Fruit fly (Drosophila melanogaster) whole organism, embryonic: ENCODE measurements around the gene CG7248.

Source experiments
- Atf6 ChIP-seq: fragments of 200-800 bp; sonication (Bioruptor generic); IDR thresholded peaks from 2 replicates; pipeline ENCODE4 v1.3.6; 2022; ENCODE audit warnings: missing biosample characterization, missing genetic modification characterization
- Bdp1 ChIP-seq: fragments of 200-800 bp; sonication (Bioruptor generic); optimal IDR thresholded peaks from 3 replicates; lab custom pipeline; 2016; ENCODE audit warnings: missing biosample characterization, missing genetic modification characterization
- Bgb ChIP-seq: fragments of 200-800 bp; sonication (Bioruptor generic); IDR thresholded peaks from 2 replicates; pipeline ENCODE4 v1.3.6; 2022; ENCODE audit warnings: missing biosample characterization, missing genetic modification characterization; ENCODE audit not compliant: partially characterized antibody
- CG10321 ChIP-seq: fragments of 200-800 bp; sonication (Bioruptor generic); IDR thresholded peaks from 2 replicates; pipeline ENCODE4 v1.3.6; 2022; ENCODE audit warnings: missing biosample characterization, missing genetic modification characterization
- CG10543 ChIP-seq: fragments of 200-800 bp; sonication (Bioruptor generic); optimal IDR thresholded peaks from 3 replicates; lab custom pipeline; 2017; ENCODE audit warnings: missing biosample characterization, mild to moderate bottlenecking, missing genetic modification characterization, moderate library complexity
- CG10979 ChIP-seq: fragments of 200-800 bp; sonication (Bioruptor generic); optimal IDR thresholded peaks from 2 replicates; lab custom pipeline; 2018; ENCODE audit warnings: missing biosample characterization, mild to moderate bottlenecking, missing genetic modification characterization, moderate library complexity
- CG12299 ChIP-seq: fragments of 200-800 bp; sonication (Bioruptor generic); optimal IDR thresholded peaks from 2 replicates; lab custom pipeline; 2018; ENCODE audit warnings: missing biosample characterization, mild to moderate bottlenecking, missing genetic modification characterization
- CG12659 ChIP-seq: fragments of 200-800 bp; sonication (Bioruptor generic); optimal IDR thresholded peaks from 3 replicates; lab custom pipeline; 2017; ENCODE audit warnings: mild to moderate bottlenecking, missing biosample characterization, missing genetic modification reagents, missing genetic modification characterization
- CG13287 ChIP-seq: fragments of 200-800 bp; sonication (Bioruptor generic); IDR thresholded peaks from 2 replicates; pipeline ENCODE4 v1.3.6; 2022; ENCODE audit warnings: missing biosample characterization, missing genetic modification characterization; ENCODE audit not compliant: partially characterized antibody
- CG13624 ChIP-seq: fragments of 200-800 bp; sonication (Bioruptor generic); optimal IDR thresholded peaks from 2 replicates; lab custom pipeline; 2016; ENCODE audit warnings: missing biosample characterization, missing genetic modification characterization
- CG15696 ChIP-seq: fragments of 200-800 bp; sonication (Bioruptor generic); optimal IDR thresholded peaks from 2 replicates; lab custom pipeline; 2019; ENCODE audit warnings: missing biosample characterization, mild to moderate bottlenecking, missing genetic modification characterization, moderate library complexity
- CG1602 ChIP-seq: fragments of 200-800 bp; sonication (Bioruptor generic); optimal IDR thresholded peaks from 3 replicates; lab custom pipeline; 2016; ENCODE audit warnings: missing biosample characterization, missing genetic modification characterization
- CG1647 ChIP-seq: fragments of 200-800 bp; sonication (Bioruptor generic); optimal IDR thresholded peaks from 3 replicates; lab custom pipeline; 2016; ENCODE audit warnings: missing biosample characterization, missing genetic modification characterization
- CG17361 ChIP-seq: fragments of 200-800 bp; sonication (Bioruptor generic); IDR thresholded peaks from 3 replicates; pipeline ENCODE4 v1.3.6; 2022; ENCODE audit warnings: missing biosample characterization, missing genetic modification characterization
- CG17568 ChIP-seq: fragments of 200-800 bp; sonication (Bioruptor generic); optimal IDR thresholded peaks from 2 replicates; lab custom pipeline; 2018; ENCODE audit warnings: missing biosample characterization, mild to moderate bottlenecking, missing genetic modification characterization, moderate library complexity
- CG18619 ChIP-seq: fragments of 200-800 bp; sonication (Bioruptor generic); optimal IDR thresholded peaks from 3 replicates; lab custom pipeline; 2017; ENCODE audit warnings: missing biosample characterization, mild to moderate bottlenecking, missing genetic modification characterization
- CG2678 ChIP-seq: fragments of 200-800 bp; sonication (Bioruptor generic); optimal IDR thresholded peaks from 3 replicates; lab custom pipeline; 2019; ENCODE audit warnings: missing biosample characterization, mild to moderate bottlenecking, missing genetic modification characterization, moderate library complexity
- CG4282 ChIP-seq: fragments of 200-800 bp; sonication (Bioruptor generic); optimal IDR thresholded peaks from 2 replicates; lab custom pipeline; 2016; ENCODE audit warnings: missing biosample characterization, missing genetic modification characterization
- CG4424 ChIP-seq: fragments of 200-800 bp; sonication (Bioruptor generic); optimal IDR thresholded peaks from 3 replicates; lab custom pipeline; 2016; ENCODE audit warnings: missing biosample characterization, missing genetic modification characterization
- CG4854 ChIP-seq: fragments of 200-800 bp; sonication (Bioruptor generic); optimal IDR thresholded peaks from 2 replicates; lab custom pipeline; 2016; ENCODE audit warnings: missing biosample characterization, missing genetic modification characterization, inconsistent platforms
- CG6175 ChIP-seq: fragments of 200-800 bp; sonication (Bioruptor generic); IDR thresholded peaks from 3 replicates; pipeline ENCODE4 v1.3.6; 2022; ENCODE audit warnings: missing biosample characterization, missing genetic modification characterization
- CG7357 ChIP-seq: fragments of 200-800 bp; sonication (Bioruptor generic); IDR thresholded peaks from 3 replicates; pipeline ENCODE4 v1.3.6; 2022; ENCODE audit warnings: missing biosample characterization, missing genetic modification characterization
- CG8478 ChIP-seq: fragments of >200 bp; optimal IDR thresholded peaks from 2 replicates; lab custom pipeline; 2018
- Hey ChIP-seq: fragments of 200-800 bp; sonication (Bioruptor generic); optimal IDR thresholded peaks from 3 replicates; lab custom pipeline; 2018; ENCODE audit warnings: missing biosample characterization, mild to moderate bottlenecking, missing genetic modification characterization
- Hsf ChIP-seq: fragments of 200-800 bp; sonication (Bioruptor generic); optimal IDR thresholded peaks from 3 replicates; lab custom pipeline; 2016; ENCODE audit warnings: missing biosample characterization, missing genetic modification characterization
- MBD-R2 ChIP-seq: fragments of 200-800 bp; sonication (Bioruptor generic); IDR thresholded peaks from 2 replicates; pipeline ENCODE4 v1.3.6; 2022; ENCODE audit warnings: missing biosample characterization, missing genetic modification characterization
- Oli ChIP-seq: fragments of 200-800 bp; sonication (Bioruptor generic); optimal IDR thresholded peaks from 2 replicates; lab custom pipeline; 2018; ENCODE audit warnings: missing biosample characterization, mild to moderate bottlenecking, missing genetic modification characterization, moderate library complexity
- Poxn ChIP-seq: fragments of 200-800 bp; sonication (Bioruptor generic); IDR thresholded peaks from 2 replicates; pipeline ENCODE4 v1.3.6; 2022; ENCODE audit warnings: missing biosample characterization, missing genetic modification characterization
- Sry-β ChIP-seq: fragments of 200-800 bp; sonication (Bioruptor generic); optimal IDR thresholded peaks from 2 replicates; lab custom pipeline; 2018; ENCODE audit warnings: missing biosample characterization, mild to moderate bottlenecking, missing genetic modification characterization, moderate library complexity
- Stat92E ChIP-seq, 3 experiments: fragments of >200 bp in 2 of 3; fragments of 200-800 bp in 1 of 3; sonication (Bioruptor generic) in 1 of 3; optimal IDR thresholded peaks; 2 replicates each; lab custom pipeline; 2017 to 2019; ENCODE audit warnings: missing biosample characterization in 3 of 3, missing genetic modification characterization in 3 of 3, mild to moderate bottlenecking in 1 of 3, moderate library complexity in 1 of 3
- ab ChIP-seq: fragments of 200-800 bp; sonication (Bioruptor generic); optimal IDR thresholded peaks from 2 replicates; lab custom pipeline; 2016; ENCODE audit warnings: missing biosample characterization, missing genetic modification characterization
- az2 ChIP-seq: fragments of 200-800 bp; sonication (Bioruptor generic); optimal IDR thresholded peaks from 3 replicates; lab custom pipeline; 2016; ENCODE audit warnings: missing biosample characterization, missing genetic modification characterization
- bigmax ChIP-seq: fragments of 200-800 bp; sonication (Bioruptor generic); optimal IDR thresholded peaks from 2 replicates; lab custom pipeline; 2018; ENCODE audit warnings: missing biosample characterization, mild to moderate bottlenecking, missing genetic modification characterization
- btn ChIP-seq: fragments of 200-800 bp; sonication (Bioruptor generic); optimal IDR thresholded peaks from 2 replicates; lab custom pipeline; 2016; ENCODE audit warnings: missing biosample characterization, missing genetic modification characterization
- caup ChIP-seq: fragments of 200-800 bp; sonication (Bioruptor generic); optimal IDR thresholded peaks from 3 replicates; lab custom pipeline; 2017; ENCODE audit warnings: missing biosample characterization, mild to moderate bottlenecking, missing genetic modification characterization, moderate library complexity; ENCODE audit not compliant: severe bottlenecking
- danr ChIP-seq: fragments of 200-800 bp; sonication (Bioruptor generic); IDR thresholded peaks from 2 replicates; pipeline ENCODE4 v1.3.6; 2022; ENCODE audit warnings: missing biosample characterization, missing genetic modification characterization
- eve ChIP-seq, 2 experiments: fragments of >200 bp; optimal IDR thresholded peaks; 2 replicates each; lab custom pipeline; 2017; ENCODE audit warnings: missing biosample characterization in 2 of 2, missing genetic modification characterization in 2 of 2
- fd96Cb ChIP-seq: fragments of 200-800 bp; sonication (Bioruptor generic); optimal IDR thresholded peaks from 2 replicates; lab custom pipeline; 2018; ENCODE audit warnings: missing biosample characterization, mild to moderate bottlenecking, missing genetic modification characterization, moderate library complexity
- gcm2 ChIP-seq: fragments of 200-800 bp; sonication (Bioruptor generic); optimal IDR thresholded peaks from 2 replicates; lab custom pipeline; 2016; ENCODE audit warnings: missing biosample characterization, missing genetic modification characterization
- gfzf ChIP-seq: fragments of 200-800 bp; sonication (Bioruptor generic); optimal IDR thresholded peaks from 2 replicates; lab custom pipeline; 2016; ENCODE audit warnings: missing biosample characterization, mild to moderate bottlenecking, missing genetic modification characterization, moderate library complexity
- h ChIP-seq: fragments of >200 bp; optimal IDR thresholded peaks from 2 replicates; lab custom pipeline; 2017
- knrl ChIP-seq: fragments of 200-800 bp; sonication (Bioruptor generic); IDR thresholded peaks from 3 replicates; pipeline ENCODE4 v1.3.6; 2022; ENCODE audit warnings: missing biosample characterization, missing genetic modification characterization; ENCODE audit not compliant: partially characterized antibody
- lmd ChIP-seq: fragments of 200-800 bp; sonication (Bioruptor generic); IDR thresholded peaks from 2 replicates; pipeline ENCODE4 v1.3.6; 2022; ENCODE audit warnings: missing biosample characterization, missing genetic modification characterization
- lov ChIP-seq, 2 experiments: fragments of 200-800 bp in 1 of 2; fragments of >200 bp in 1 of 2; sonication (Bioruptor generic) in 1 of 2; IDR thresholded peaks in 1 of 2; optimal IDR thresholded peaks in 1 of 2; 2 replicates in 1 of 2; 3 replicates in 1 of 2; pipeline versions ENCODE4 v1.3.6 to Lab custom; 2017 to 2022; ENCODE audit warnings: missing biosample characterization in 1 of 2, missing genetic modification characterization in 1 of 2
- pho ChIP-seq: fragments of 200-800 bp; sonication (Bioruptor generic); optimal IDR thresholded peaks from 2 replicates; lab custom pipeline; 2016; ENCODE audit warnings: missing biosample characterization, missing genetic modification characterization
- ro ChIP-seq: fragments of 200-800 bp; sonication (Bioruptor generic); IDR thresholded peaks from 2 replicates; pipeline ENCODE4 v1.3.6; 2022; ENCODE audit warnings: missing biosample characterization, missing genetic modification characterization
- sens ChIP-seq: fragments of 200-800 bp; sonication (Bioruptor generic); peaks from one replicate; lab custom pipeline; 2016; ENCODE audit warnings: missing biosample characterization, missing genetic modification characterization
- sim ChIP-seq: fragments of 200-800 bp; sonication (Bioruptor generic); IDR thresholded peaks from 2 replicates; pipeline ENCODE4 v1.3.6; 2022; ENCODE audit warnings: missing biosample characterization, missing genetic modification characterization
- tin ChIP-seq: fragments of 200-800 bp; sonication (Bioruptor generic); optimal IDR thresholded peaks from 3 replicates; lab custom pipeline; 2016; ENCODE audit warnings: missing biosample characterization, missing genetic modification characterization
- tup ChIP-seq: fragments of 200-800 bp; sonication (Bioruptor generic); optimal IDR thresholded peaks from 2 replicates; lab custom pipeline; 2016; ENCODE audit warnings: missing biosample characterization, mild to moderate bottlenecking, missing genetic modification characterization, moderate library complexity
- usp ChIP-seq: fragments of >200 bp; optimal IDR thresholded peaks from 2 replicates; lab custom pipeline; 2017; ENCODE audit warnings: missing biosample characterization, missing genetic modification characterization
- yki ChIP-seq: fragments of >200 bp; optimal IDR thresholded peaks from 3 replicates; lab custom pipeline; 2018

CG7248 gene

DNA sequence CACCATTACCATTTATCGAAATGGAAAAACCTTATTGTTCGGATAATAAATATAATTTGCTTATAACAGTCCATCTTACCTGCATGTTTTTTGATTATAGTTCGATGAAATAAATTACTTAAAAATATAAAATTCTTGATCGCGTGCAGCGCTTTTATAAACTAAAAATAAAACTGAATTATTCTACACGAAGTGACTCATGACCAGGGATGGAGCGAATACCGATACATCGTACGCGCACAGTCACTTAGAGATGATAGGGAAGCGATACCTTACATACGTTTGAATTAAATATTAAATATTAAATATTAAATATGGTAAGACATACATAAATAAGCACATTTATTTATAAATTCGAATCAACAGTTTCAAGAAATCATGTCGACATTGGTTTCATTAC is 39.1 kb downstream of the CG7248 start, which contains the start of gene viaf (continued):
- TF ChIP-seq CG12659 (GFP tag; lab: Kevin White, UChicago) (peak; percentile 78), Atf6 (GFP tag; lab: Robert Waterston, UW) (no peak), CG2678 (tag; lab: Kevin White, UChicago) (no peak), gcm2 (GFP tag; lab: Kevin White, UChicago) (no peak), ro (GFP tag; lab: Robert Waterston, UW) (no peak), MBD-R2 (GFP tag; lab: Robert Waterston, UW) (peak; percentile 81), Hey (tag; lab: Kevin White, UChicago) (no peak), Bdp1 (GFP tag; lab: Kevin White, UChicago) (no peak), Bgb (GFP tag; lab: Robert Waterston, UW) (peak; percentile 96), fd96Cb (tag; lab: Kevin White, UChicago) (peak; percentile 22), eve (GFP tag; optimal IDR thresholded peaks at IDR 0.05; lab: Kevin White, UChicago) (no peak), Sry-β (GFP tag; lab: Kevin White, UChicago) (no peak), CG17568 (GFP tag; lab: Kevin White, UChicago) (no peak), tup (no peak), CG10543 (GFP tag; lab: Kevin White, UChicago) (no peak), Oli (tag; lab: Kevin White, UChicago) (no peak), Hsf (GFP tag; lab: Kevin White, UChicago) (peak; percentile 45), Poxn (GFP tag; lab: Robert Waterston, UW) (no peak), sens (GFP tag; lab: Kevin White, UChicago) (peak; percentile 84), CG15696 (peak; percentile 45), CG4424 (GFP tag; lab: Kevin White, UChicago) (no peak), Stat92E (GFP tag; optimal IDR thresholded peaks at IDR 0.05; lab: Kevin White, UChicago) (no peak), danr (no peak), CG8478 (lab: Kevin White, UChicago) (no peak), CG13624 (GFP tag; lab: Kevin White, UChicago) (no peak), CG1647 (peak; percentile 9), lmd (GFP tag; lab: Robert Waterston, UW) (peak; percentile 45; the same call in 1 of the 2 replicates), CG13287 (peak; percentile 95), CG18619 (GFP tag; lab: Kevin White, UChicago) (no peak), bigmax (GFP tag; lab: Kevin White, UChicago) (no peak), tin (GFP tag; lab: Kevin White, UChicago) (peak; percentile 56), knrl (peak; percentile 96), CG12299 (tag; lab: Kevin White, UChicago) (peak; percentile 26), btn (GFP tag; lab: Kevin White, UChicago) (no peak), ab (GFP tag; lab: Kevin White, UChicago) (no peak), h (lab: Kevin White, UChicago) (no peak), CG1602 (GFP tag; lab: Kevin White, UChicago) (peak; percentile 63), CG4854 (no peak), usp (GFP tag; lab: Kevin White, UChicago) (no peak), pho (peak; percentile 10), lov (optimal IDR thresholded peaks at IDR 0.05; lab: Kevin White, UChicago) (no peak), lov (GFP tag; IDR thresholded peaks at IDR 0.05; lab: Robert Waterston, UW) (no peak), CG7357 (GFP tag; lab: Robert Waterston, UW) (no peak), gfzf (GFP tag; lab: Kevin White, UChicago) (peak; percentile 8), CG4282 (GFP tag; lab: Kevin White, UChicago) (no peak), sim (GFP tag; lab: Robert Waterston, UW) (no peak), yki (lab: Kevin White, UChicago) (no peak), caup (no peak), az2 (peak; percentile 53), CG10979 (tag; lab: Kevin White, UChicago) (peak; percentile 52), CG10321 (GFP tag; lab: Robert Waterston, UW) (no peak), CG17361 (GFP tag; lab: Robert Waterston, UW) (no peak; the same call in 2 of the 3 replicates), CG6175 (GFP tag; lab: Robert Waterston, UW) (no peak)
